Worm (Caenorhabditis elegans) whole organism, L4 larva: ENCODE data around the gene Y116A8C.467.

Experiments
- D1046.2 ChIP-seq: fragments of 200-800 bp; sonication (Bioruptor generic); IDR thresholded peaks from 2 replicates; pipeline ENCODE4 v1.3.6; 2022; ENCODE audit warnings: missing genetic modification characterization, missing compliant biosample characterization
- ceh-82 ChIP-seq: sonication (generic microtip); optimal IDR thresholded peaks from 2 replicates; lab custom pipeline; 2017; ENCODE audit warnings: missing biosample characterization, missing genetic modification characterization
- egl-27 ChIP-seq: sonication (generic microtip); optimal IDR thresholded peaks from 3 replicates; lab custom pipeline; 2017; ENCODE audit warnings: missing biosample characterization, missing genetic modification reagents, missing genetic modification characterization
- hlh-11 ChIP-seq: fragments of 200-800 bp; sonication (Bioruptor generic); optimal IDR thresholded peaks from 2 replicates; lab custom pipeline; 2018; ENCODE audit warnings: mild to moderate bottlenecking, missing genetic modification characterization, missing compliant biosample characterization
- mes-2 ChIP-seq: sonication (generic microtip); optimal IDR thresholded peaks from 2 replicates; lab custom pipeline; 2016; ENCODE audit warnings: missing genotype, mild to moderate bottlenecking, missing genetic modification characterization, missing compliant biosample characterization; ENCODE audit not compliant: poor library complexity, severe bottlenecking
- nhr-25 ChIP-seq: sonication (generic microtip); optimal IDR thresholded peaks from 2 replicates; lab custom pipeline; 2017; ENCODE audit warnings: missing genetic modification characterization, mild to moderate bottlenecking, missing compliant biosample characterization, antibody characterized with exemption, moderate library complexity, borderline replicate concordance; ENCODE audit not compliant: insufficient read depth
- nhr-77 ChIP-seq: fragments of 150-350 bp; optimal IDR thresholded peaks from 2 replicates; lab custom pipeline; 2014; ENCODE audit warnings: missing biosample characterization, missing genetic modification characterization
- pqm-1 ChIP-seq: sonication (generic microtip); optimal IDR thresholded peaks from 2 replicates; lab custom pipeline; 2017; ENCODE audit warnings: missing biosample characterization, missing genetic modification characterization
- skn-1 ChIP-seq: fragments of 150-350 bp; optimal IDR thresholded peaks from 2 replicates; lab custom pipeline; 2014; ENCODE audit warnings: missing biosample characterization, missing genetic modification characterization

- no peak for TF ChIP-seq nhr-25 (tag; lab: Kevin White, UChicago)
- TF ChIP-seq D1046.2: no peak
- TF ChIP-seq hlh-11 (tag; lab: Kevin White, UChicago): no peak
- no peak for TF ChIP-seq pqm-1 (tag; lab: Kevin White, UChicago)
- no peak for TF ChIP-seq egl-27 (tag; lab: Kevin White, UChicago)
- TF ChIP-seq ceh-82 (tag; lab: Kevin White, UChicago): no peak
- TF ChIP-seq mes-2 (tag; lab: Kevin White, UChicago): no peak
- no peak for TF ChIP-seq nhr-77 (tag; lab: Kevin White, UChicago)
- no peak for TF ChIP-seq skn-1
Observed at ce11 chrIV:17084839-17085238, 21.2 kb upstream of the Y116A8C.467 start.
